Fruit fly (Drosophila melanogaster): ENCODE data around the gene Taf2.
A peak's percentile ranks its signal among the peaks of the same experiment; 100 is the strongest.

Gene Taf2

DNA sequence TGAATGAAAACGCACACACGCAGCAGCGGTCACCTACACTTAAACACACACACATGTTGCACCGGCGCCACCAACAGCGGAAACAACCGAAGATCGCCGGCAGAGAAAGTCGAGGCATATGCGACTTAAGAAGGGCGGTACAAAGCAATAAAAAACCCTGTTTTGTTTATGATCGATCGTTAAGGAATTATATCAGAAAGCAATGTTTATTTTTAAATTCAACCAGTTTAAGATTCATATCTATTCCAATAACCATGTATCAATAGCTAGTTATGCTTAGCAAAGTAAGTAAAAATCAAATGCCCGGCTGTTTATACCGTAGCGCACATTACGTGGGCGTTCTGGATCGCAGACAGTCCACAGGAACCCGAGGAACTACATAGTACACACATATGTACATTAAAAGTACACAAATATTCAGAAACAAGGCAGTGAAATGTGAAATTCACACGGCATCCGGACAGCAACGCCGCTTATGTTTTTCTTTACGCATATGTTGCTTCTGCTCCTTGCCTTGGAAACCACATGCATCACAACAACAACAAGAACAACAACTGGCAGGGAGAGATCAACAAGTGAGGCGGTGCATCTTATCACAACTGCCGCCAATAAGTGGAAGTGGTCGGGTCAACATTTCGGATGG lies 32.6 kb downstream of the Taf2 start (continued):
- TF ChIP-seq ss (GFP tag; optimal IDR thresholded peaks at IDR 0.05), result peak; percentile 79 to 89
- TF ChIP-seq CG11294 (GFP tag; IDR thresholded peaks at IDR 0.05), result peak; percentile 92
- TF ChIP-seq CG31627 (GFP tag; optimal IDR thresholded peaks at IDR 0.05), result peak; percentile 95
- TF ChIP-seq Gug (GFP tag; IDR thresholded peaks at IDR 0.05), result peak; percentile 96
- TF ChIP-seq achi (GFP tag; optimal IDR thresholded peaks at IDR 0.05), result peak; percentile 92
- peak; percentile 88 for TF ChIP-seq CG4318 (GFP tag; optimal IDR thresholded peaks at IDR 0.05)
- peak; percentile 99 for TF ChIP-seq Eip78C (GFP tag)
- peak; percentile 94 for TF ChIP-seq CG6854 (GFP tag; optimal IDR thresholded peaks at IDR 0.05)
- peak; percentile 97 for TF ChIP-seq Sox102F (GFP tag; optimal IDR thresholded peaks at IDR 0.05)
- peak; percentile 95 for TF ChIP-seq Sox14 (GFP tag; optimal IDR thresholded peaks at IDR 0.05)
- TF ChIP-seq CG6163 (GFP tag; IDR thresholded peaks at IDR 0.05), result peak; percentile 96
- peak; percentile 84 for TF ChIP-seq CG9139 (GFP tag; optimal IDR thresholded peaks at IDR 0.05)
- TF ChIP-seq CG15336 (GFP tag; IDR thresholded peaks at IDR 0.05), result peak; percentile 97
- TF ChIP-seq CG1621 (tag; optimal IDR thresholded peaks at IDR 0.05), result peak; percentile 88
- TF ChIP-seq dsx (GFP tag; optimal IDR thresholded peaks at IDR 0.05; ENCODE audit: poor library complexity, severe bottlenecking), result peak; percentile 82
- peak; percentile 86 for TF ChIP-seq fd85E (GFP tag; optimal IDR thresholded peaks at IDR 0.05)

- no peak for TF ChIP-seq pdm3 (GFP tag; optimal IDR thresholded peaks at IDR 0.05)
- TF ChIP-seq CG6808 (GFP tag; optimal IDR thresholded peaks at IDR 0.05), result no peak
- TF ChIP-seq vri (GFP tag; optimal IDR thresholded peaks at IDR 0.05), result no peak
- no peak for TF ChIP-seq CG7368 (GFP tag; optimal IDR thresholded peaks at IDR 0.05)
- peak; percentile 11 for TF ChIP-seq CG31627 (GFP tag; optimal IDR thresholded peaks at IDR 0.05)
- no peak for TF ChIP-seq acj6 (GFP tag; optimal IDR thresholded peaks at IDR 0.05)
- TF ChIP-seq Sox15 (GFP tag; optimal IDR thresholded peaks at IDR 0.05), result no peak
- TF ChIP-seq CG34406 (GFP tag; optimal IDR thresholded peaks at IDR 0.05), result no peak
- no peak for TF ChIP-seq CG16779 (tag; optimal IDR thresholded peaks at IDR 0.05)
- TF ChIP-seq fkh (GFP tag; optimal IDR thresholded peaks at IDR 0.05), result peak; percentile 79
- no peak for TF ChIP-seq Hr4 (GFP tag; optimal IDR thresholded peaks at IDR 0.05)
- TF ChIP-seq CG6163 (GFP tag; IDR thresholded peaks at IDR 0.05), result no peak; the same call in 2 of the 3 replicates
- no peak for TF ChIP-seq dsx (GFP tag; optimal IDR thresholded peaks at IDR 0.05; ENCODE audit: poor library complexity, severe bottlenecking)
- TF ChIP-seq CG3919 (GFP tag; optimal IDR thresholded peaks at IDR 0.05), result no peak
- TF ChIP-seq CG11762 (GFP tag; optimal IDR thresholded peaks at IDR 0.05; ENCODE audit: insufficient read depth), result no peak
- TF ChIP-seq OdsH (GFP tag; optimal IDR thresholded peaks at IDR 0.05), result no peak
- no peak for TF ChIP-seq Smox (GFP tag; optimal IDR thresholded peaks at IDR 0.05)
- no peak for TF ChIP-seq Lpt (GFP tag; optimal IDR thresholded peaks at IDR 0.05)
- no peak for TF ChIP-seq Ets96B (tag; optimal IDR thresholded peaks at IDR 0.05)
- TF ChIP-seq CG9139 (GFP tag; optimal IDR thresholded peaks at IDR 0.05), result no peak
- TF ChIP-seq CG6276 (GFP tag; optimal IDR thresholded peaks at IDR 0.05), result peak; percentile 84
- TF ChIP-seq Hr39 (GFP tag; optimal IDR thresholded peaks at IDR 0.05), result no peak
- no peak for TF ChIP-seq achi (GFP tag; optimal IDR thresholded peaks at IDR 0.05)
- TF ChIP-seq CG15336 (GFP tag; IDR thresholded peaks at IDR 0.05), result 0 out of 2 replicates have a peak, but pooled peaks have one; percentile 8
- TF ChIP-seq CG8632 (GFP tag; optimal IDR thresholded peaks at IDR 0.05), result no peak
- no peak for TF ChIP-seq net (GFP tag; optimal IDR thresholded peaks at IDR 0.05)
- no peak for TF ChIP-seq Gug (GFP tag; IDR thresholded peaks at IDR 0.05)
- TF ChIP-seq CG11294 (GFP tag; IDR thresholded peaks at IDR 0.05), result no peak
- no peak for TF ChIP-seq CG1621 (tag; optimal IDR thresholded peaks at IDR 0.05)
- TF ChIP-seq cyc (GFP tag; optimal IDR thresholded peaks at IDR 0.05), result no peak
- no peak for TF ChIP-seq fd59A (GFP tag; optimal IDR thresholded peaks at IDR 0.05)
- TF ChIP-seq CG6792 (GFP tag; optimal IDR thresholded peaks at IDR 0.05), result no peak
- no peak for TF ChIP-seq CG8319 (GFP tag; optimal IDR thresholded peaks at IDR 0.05)
- no peak for TF ChIP-seq salr (GFP tag; optimal IDR thresholded peaks at IDR 0.05)
- no peak for TF ChIP-seq Ets21C (GFP tag; optimal IDR thresholded peaks at IDR 0.05)
- TF ChIP-seq topi (GFP tag; optimal IDR thresholded peaks at IDR 0.05), result no peak
- TF ChIP-seq dac (GFP tag; optimal IDR thresholded peaks at IDR 0.05), result no peak
- no peak for TF ChIP-seq CG11902 (GFP tag; optimal IDR thresholded peaks at IDR 0.05)
- TF ChIP-seq CG4318 (GFP tag; optimal IDR thresholded peaks at IDR 0.05), result no peak
- no peak for TF ChIP-seq CG10631 (GFP tag; optimal IDR thresholded peaks at IDR 0.05)
Measured at dm6 chr3L:9854583-9855519, 33.6 kb downstream of the Taf2 start, which contains the start of gene RasGAP1. TSS of gene RasGAP1 (minus strand) at chr3L:9855285.
